Fruit fly (Drosophila melanogaster) whole organism, embryonic: ENCODE results near the gene CG12020.

Source experiments
- CG11093 ChIP-seq: fragments of 200-800 bp; sonication (Bioruptor generic); IDR thresholded peaks from 3 replicates; pipeline ENCODE4 v1.3.6; 2022; ENCODE audit warnings: missing biosample characterization, missing genetic modification characterization
- CG11247 ChIP-seq: fragments of 200-800 bp; sonication (Bioruptor generic); IDR thresholded peaks from 2 replicates; pipeline ENCODE4 v1.3.6; 2022; ENCODE audit warnings: missing biosample characterization, missing genetic modification characterization
- CG11456 ChIP-seq: fragments of 200-800 bp; sonication (Bioruptor generic); IDR thresholded peaks from 3 replicates; pipeline ENCODE4 v1.3.6; 2022; ENCODE audit warnings: missing biosample characterization, missing genetic modification characterization
- CG15479 ChIP-seq: fragments of 200-800 bp; sonication (Bioruptor generic); optimal IDR thresholded peaks from 3 replicates; lab custom pipeline; 2019; ENCODE audit warnings: missing biosample characterization, mild to moderate bottlenecking, missing genetic modification characterization, moderate library complexity
- CG6689 ChIP-seq: fragments of 200-800 bp; sonication (Bioruptor generic); IDR thresholded peaks from 2 replicates; pipeline ENCODE4 v1.3.6; 2022; ENCODE audit warnings: missing biosample characterization, missing genetic modification characterization
- CG8388 ChIP-seq: fragments of 200-800 bp; sonication (Bioruptor generic); optimal IDR thresholded peaks from 2 replicates; lab custom pipeline; 2019; ENCODE audit warnings: missing biosample characterization, mild to moderate bottlenecking, missing genetic modification characterization, moderate library complexity
- CTCF ChIP-seq: fragments of 200-800 bp; sonication (Bioruptor generic); optimal IDR thresholded peaks from 2 replicates; lab custom pipeline; 2017; ENCODE audit warnings: missing biosample characterization, mild to moderate bottlenecking, missing genetic modification characterization, moderate library complexity
- CoRest ChIP-seq: fragments of 200-800 bp; sonication (Bioruptor generic); optimal IDR thresholded peaks from 3 replicates; lab custom pipeline; 2018; ENCODE audit warnings: missing biosample characterization, mild to moderate bottlenecking, missing genetic modification characterization, moderate library complexity
- Dip2 ChIP-seq: fragments of 200-800 bp; sonication (Bioruptor generic); IDR thresholded peaks from 2 replicates; pipeline ENCODE4 v1.3.6; 2022; ENCODE audit warnings: missing biosample characterization, missing genetic modification characterization
- Drgx ChIP-seq: fragments of 200-800 bp; sonication (Bioruptor generic); IDR thresholded peaks from 2 replicates; pipeline ENCODE4 v1.3.6; 2022; ENCODE audit warnings: missing biosample characterization, missing genetic modification characterization
- Eip74EF ChIP-seq, 2 experiments: fragments of 200-800 bp in 1 of 2; fragments of >200 bp in 1 of 2; sonication (Bioruptor generic) in 1 of 2; optimal IDR thresholded peaks; 2 replicates each; lab custom pipeline; 2017 to 2019; ENCODE audit warnings: missing biosample characterization in 2 of 2, missing genetic modification characterization in 2 of 2, mild to moderate bottlenecking in 1 of 2, moderate library complexity in 1 of 2
- Ets97D ChIP-seq: fragments of 200-800 bp; sonication (Bioruptor generic); optimal IDR thresholded peaks from 3 replicates; lab custom pipeline; 2016; ENCODE audit warnings: missing biosample characterization, missing genetic modification characterization
- HLH4C ChIP-seq: fragments of 200-800 bp; sonication (Bioruptor generic); IDR thresholded peaks from 3 replicates; pipeline ENCODE4 v1.3.6; 2022; ENCODE audit warnings: missing biosample characterization, missing genetic modification characterization; ENCODE audit not compliant: partially characterized antibody
- HmgD ChIP-seq: fragments of 200-800 bp; sonication (Bioruptor generic); optimal IDR thresholded peaks from 3 replicates; lab custom pipeline; 2016; ENCODE audit warnings: missing biosample characterization, missing genetic modification characterization
- Hmr ChIP-seq: fragments of 200-800 bp; sonication (Bioruptor generic); optimal IDR thresholded peaks from 3 replicates; lab custom pipeline; 2017; ENCODE audit warnings: mild to moderate bottlenecking, missing biosample characterization, missing genetic modification reagents, missing genetic modification characterization
- Hr78 ChIP-seq, 2 experiments: fragments of 200-800 bp in 1 of 2; fragments of >200 bp in 1 of 2; sonication (Bioruptor generic) in 1 of 2; optimal IDR thresholded peaks; 2 replicates each; lab custom pipeline; 2017 to 2019; ENCODE audit warnings: missing biosample characterization in 2 of 2, missing genetic modification characterization in 2 of 2, mild to moderate bottlenecking in 1 of 2, moderate library complexity in 1 of 2
- Med ChIP-seq: fragments of 200-800 bp; sonication (Bioruptor generic); peaks from one replicate; lab custom pipeline; 2016; ENCODE audit warnings: missing biosample characterization, missing genetic modification characterization, mild to moderate bottlenecking, inconsistent platforms, moderate library complexity
- Pdp1 ChIP-seq, 2 experiments: fragments of 200-800 bp; sonication (Bioruptor generic); optimal IDR thresholded peaks; 3 replicates each; lab custom pipeline; 2016; ENCODE audit warnings: missing biosample characterization in 2 of 2, missing genetic modification characterization in 2 of 2, mild to moderate bottlenecking in 1 of 2, moderate library complexity in 1 of 2
- Poxn ChIP-seq: fragments of 200-800 bp; sonication (Bioruptor generic); IDR thresholded peaks from 2 replicates; pipeline ENCODE4 v1.3.6; 2022; ENCODE audit warnings: missing biosample characterization, missing genetic modification characterization
- Ptx1 ChIP-seq: fragments of 200-800 bp; sonication (Bioruptor generic); IDR thresholded peaks from 2 replicates; pipeline ENCODE4 v1.3.6; 2022; ENCODE audit warnings: missing biosample characterization, missing genetic modification characterization
- Taf1 ChIP-seq: fragments of 200-800 bp; sonication (Bioruptor generic); IDR thresholded peaks from 2 replicates; pipeline ENCODE4 v1.3.6; 2022; ENCODE audit warnings: missing biosample characterization, missing genetic modification characterization
- Xrp1 ChIP-seq: fragments of 200-800 bp; sonication (Bioruptor generic); IDR thresholded peaks from 2 replicates; pipeline ENCODE4 v1.3.6; 2022; ENCODE audit warnings: missing biosample characterization, missing genetic modification characterization
- al ChIP-seq: fragments of 200-800 bp; sonication (Bioruptor generic); IDR thresholded peaks from 2 replicates; pipeline ENCODE4 v1.3.6; 2022; ENCODE audit warnings: missing biosample characterization, missing genetic modification characterization
- bsh ChIP-seq, 2 experiments: fragments of 200-800 bp; sonication (Bioruptor generic); optimal IDR thresholded peaks; 2 replicates each; lab custom pipeline; 2017 to 2018; ENCODE audit warnings: mild to moderate bottlenecking in 2 of 2, missing biosample characterization in 2 of 2, missing genetic modification characterization in 2 of 2, moderate library complexity in 1 of 2
- cg ChIP-seq: fragments of 200-800 bp; sonication (Bioruptor generic); optimal IDR thresholded peaks from 3 replicates; lab custom pipeline; 2019; ENCODE audit warnings: missing biosample characterization, mild to moderate bottlenecking, missing genetic modification characterization, moderate library complexity
- chif ChIP-seq, 2 experiments: fragments of 200-800 bp; sonication (Bioruptor generic); optimal IDR thresholded peaks; 3 replicates each; lab custom pipeline; 2016; ENCODE audit warnings: missing biosample characterization in 2 of 2, missing genetic modification characterization in 2 of 2
- chinmo ChIP-seq: fragments of 200-800 bp; sonication (Bioruptor generic); IDR thresholded peaks from 4 replicates; pipeline ENCODE4 v1.3.6; 2022; ENCODE audit warnings: missing biosample characterization, missing genetic modification characterization; ENCODE audit not compliant: partially characterized antibody
- emc ChIP-seq: fragments of 200-800 bp; sonication (Bioruptor generic); optimal IDR thresholded peaks from 2 replicates; lab custom pipeline; 2016; ENCODE audit warnings: missing biosample characterization, missing genetic modification characterization
- gfzf ChIP-seq: fragments of 200-800 bp; sonication (Bioruptor generic); optimal IDR thresholded peaks from 2 replicates; lab custom pipeline; 2016; ENCODE audit warnings: missing biosample characterization, mild to moderate bottlenecking, missing genetic modification characterization, moderate library complexity
- nom ChIP-seq: fragments of 200-800 bp; sonication (Bioruptor generic); optimal IDR thresholded peaks from 2 replicates; lab custom pipeline; 2017; ENCODE audit warnings: missing biosample characterization, missing genetic modification characterization, mild to moderate bottlenecking, moderate library complexity, missing genetic modification reagents
- odd ChIP-seq: fragments of 200-800 bp; sonication (Bioruptor generic); optimal IDR thresholded peaks from 2 replicates; lab custom pipeline; 2017; ENCODE audit warnings: missing biosample characterization, mild to moderate bottlenecking, missing genetic modification characterization
- prd ChIP-seq, 3 experiments: fragments of >200 bp in 2 of 3; fragments of 200-800 bp in 1 of 3; sonication (Bioruptor generic) in 1 of 3; optimal IDR thresholded peaks in 2 of 3; IDR thresholded peaks in 1 of 3; 2 replicates in 2 of 3; 3 replicates in 1 of 3; pipeline versions ENCODE4 v1.3.6 to Lab custom; 2017 to 2022; ENCODE audit warnings: missing biosample characterization in 1 of 3, missing genetic modification characterization in 1 of 3
- slbo ChIP-seq: fragments of 200-800 bp; sonication (Bioruptor generic); IDR thresholded peaks from 2 replicates; pipeline ENCODE4 v1.3.6; 2022; ENCODE audit warnings: missing biosample characterization, missing genetic modification characterization
- tio ChIP-seq: fragments of 200-800 bp; sonication (Bioruptor generic); optimal IDR thresholded peaks from 2 replicates; lab custom pipeline; 2017; ENCODE audit warnings: missing biosample characterization, missing genetic modification characterization, inconsistent platforms
- vvl ChIP-seq: fragments of 200-800 bp; sonication (Bioruptor generic); IDR thresholded peaks from 2 replicates; pipeline ENCODE4 v1.3.6; 2022; ENCODE audit warnings: missing biosample characterization, missing genetic modification characterization
- wek ChIP-seq: fragments of 200-800 bp; sonication (Bioruptor generic); optimal IDR thresholded peaks from 3 replicates; lab custom pipeline; 2018; ENCODE audit warnings: missing biosample characterization, mild to moderate bottlenecking, missing genetic modification characterization, moderate library complexity
- yki ChIP-seq: fragments of >200 bp; optimal IDR thresholded peaks from 3 replicates; lab custom pipeline; 2018

Gene CG12020

DNA sequence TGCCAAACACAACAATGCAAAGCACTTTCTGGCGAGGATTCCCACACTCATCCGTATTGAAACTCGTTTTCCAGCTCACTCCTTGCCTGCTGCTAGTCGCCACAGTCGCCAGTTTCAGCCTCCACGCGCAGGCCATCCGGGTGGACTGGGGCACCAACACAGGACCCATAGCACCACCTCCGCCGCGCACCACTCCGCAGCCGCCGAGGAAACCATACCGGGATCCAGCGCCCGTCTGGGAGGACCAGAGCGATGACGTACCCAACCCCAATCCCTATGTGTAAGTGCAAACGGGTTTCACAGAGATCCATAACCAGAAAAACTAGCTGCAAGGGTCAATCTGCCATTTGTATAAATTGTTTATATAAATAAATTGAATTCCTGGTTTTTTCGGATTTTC, 24.0 kb downstream of the CG12020 start:
- no peak for TF ChIP-seq Eip74EF (GFP tag; optimal IDR thresholded peaks at IDR 0.05; lab: Kevin White, UChicago)
- TF ChIP-seq Hmr (GFP tag; lab: Kevin White, UChicago), result no peak
- no peak for TF ChIP-seq yki (lab: Kevin White, UChicago)
- TF ChIP-seq nom, result peak; percentile 42
- TF ChIP-seq Med (GFP tag; lab: Kevin White, UChicago), result no peak
- TF ChIP-seq Taf1 (GFP tag; lab: Robert Waterston, UW), result no peak
- no peak for TF ChIP-seq odd

DNA sequence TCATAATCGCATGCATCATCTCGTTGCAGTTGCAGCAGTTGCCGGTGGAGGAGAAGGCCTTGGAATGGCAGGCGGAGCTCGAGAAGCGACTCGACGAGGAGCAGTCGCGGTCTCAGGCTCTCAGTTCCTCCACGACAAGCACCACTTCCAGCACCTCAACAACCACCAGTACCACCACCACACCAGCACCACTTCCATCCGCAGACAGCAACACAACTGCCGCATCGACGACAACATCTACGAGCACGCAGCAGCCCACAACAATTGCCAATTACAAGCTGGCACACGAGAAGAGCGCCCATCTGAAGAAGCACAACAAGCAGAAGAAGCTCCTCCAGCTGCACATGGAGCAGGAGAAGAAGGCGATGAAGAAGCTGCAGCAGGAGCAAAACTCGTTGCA, 25.3 kb downstream of the CG12020 start:
- TF ChIP-seq nom (peak; percentile 19), HmgD (GFP tag; lab: Kevin White, UChicago) (no peak)

DNA sequence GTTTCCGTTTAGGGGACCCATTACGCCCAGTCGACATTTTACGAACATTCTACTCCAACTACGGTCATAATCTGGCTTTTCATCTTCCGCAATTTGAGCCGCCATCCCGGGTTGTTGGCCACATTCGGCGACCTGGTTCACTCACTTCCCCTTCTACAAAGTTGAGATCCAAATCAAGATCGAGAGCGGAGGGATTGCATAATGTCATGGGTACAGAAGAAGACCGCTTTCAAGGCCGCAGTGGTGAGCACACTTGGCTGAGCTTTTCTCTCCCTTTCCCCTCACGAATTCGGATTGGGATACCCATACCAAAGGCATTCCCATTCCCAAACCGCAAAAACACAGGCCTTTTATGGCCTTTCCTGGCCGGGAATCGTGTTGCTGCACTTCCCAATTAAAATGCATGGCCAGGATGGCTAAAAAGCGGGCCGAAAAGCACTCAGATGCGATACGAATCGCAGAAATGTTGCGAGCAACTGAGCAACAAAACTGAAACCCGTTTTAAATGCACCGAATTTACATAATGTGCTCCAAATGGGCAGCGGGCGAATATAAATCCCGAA, 30.8 kb downstream of the CG12020 start:
- TF ChIP-seq CG15479 (GFP tag; lab: Kevin White, UChicago), result no peak
- TF ChIP-seq Xrp1 (GFP tag; lab: Robert Waterston, UW), result no peak
- no peak for TF ChIP-seq emc (GFP tag; lab: Kevin White, UChicago)
- TF ChIP-seq wek (GFP tag; lab: Kevin White, UChicago), result no peak
- 0 out of 3 replicates have a peak, but pooled peaks have one; percentile 10 for TF ChIP-seq CG11456 (GFP tag; lab: Robert Waterston, UW)
- no peak for TF ChIP-seq Dip2 (GFP tag; lab: Robert Waterston, UW)
- TF ChIP-seq, all 482 proteins: peak for 1

DNA sequence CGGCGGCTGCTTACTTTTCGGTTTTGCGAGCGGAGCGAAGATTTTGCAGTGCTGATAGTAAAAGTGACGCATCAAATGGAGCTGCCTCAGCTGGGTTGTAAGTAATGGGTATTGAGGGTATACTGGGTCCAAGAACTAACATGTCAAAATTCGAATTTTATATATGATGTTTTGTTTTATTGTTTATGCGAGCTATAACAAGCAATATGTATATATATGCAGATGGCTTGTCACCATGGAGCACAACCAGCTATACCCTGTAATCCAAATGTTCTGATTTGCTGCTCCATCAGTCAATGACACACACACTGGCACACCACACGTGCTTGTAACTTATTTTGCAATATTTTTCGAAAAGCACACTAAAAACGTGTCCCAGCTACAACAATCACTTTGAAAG, 32.4 kb downstream of the CG12020 start:
- no peak for TF ChIP-seq HLH4C (GFP tag; lab: Robert Waterston, UW)
- no peak for TF ChIP-seq prd (optimal IDR thresholded peaks at IDR 0.05; lab: Kevin White, UChicago)
- 0 out of 3 replicates have a peak, but pooled peaks have one; percentile 10 for TF ChIP-seq prd (GFP tag; IDR thresholded peaks at IDR 0.05; lab: Robert Waterston, UW)
- TF ChIP-seq tio (GFP tag; lab: Kevin White, UChicago), result no peak
- 0 out of 2 replicates have a peak, but pooled peaks have one; percentile 18 for TF ChIP-seq al (GFP tag; lab: Robert Waterston, UW)
- TF ChIP-seq Drgx (GFP tag; lab: Robert Waterston, UW), result peak; percentile 82
- peak in 1 of 2 experiments; percentile 3 for TF ChIP-seq chif (GFP tag; optimal IDR thresholded peaks at IDR 0.05; lab: Kevin White, UChicago)
- TF ChIP-seq CG11247 (GFP tag; lab: Robert Waterston, UW), result peak; percentile 31; the same call in 1 of the 2 replicates
- TF ChIP-seq CoRest (tag; lab: Kevin White, UChicago), result no peak
- TF ChIP-seq CG11093 (GFP tag; lab: Robert Waterston, UW), result no peak
- peak; percentile 26; the same call in 1 of the 2 replicates for TF ChIP-seq slbo (GFP tag; lab: Robert Waterston, UW)
- TF ChIP-seq bsh (GFP tag; optimal IDR thresholded peaks at IDR 0.05; lab: Kevin White, UChicago), result peak in 1 of 2 experiments; percentile 75
- 0 out of 2 replicates have a peak, but pooled peaks have one; percentile 4 for TF ChIP-seq Poxn (GFP tag; lab: Robert Waterston, UW)
- peak; percentile 30; the same call in 1 of the 2 replicates for TF ChIP-seq Ptx1 (GFP tag; lab: Robert Waterston, UW)

DNA sequence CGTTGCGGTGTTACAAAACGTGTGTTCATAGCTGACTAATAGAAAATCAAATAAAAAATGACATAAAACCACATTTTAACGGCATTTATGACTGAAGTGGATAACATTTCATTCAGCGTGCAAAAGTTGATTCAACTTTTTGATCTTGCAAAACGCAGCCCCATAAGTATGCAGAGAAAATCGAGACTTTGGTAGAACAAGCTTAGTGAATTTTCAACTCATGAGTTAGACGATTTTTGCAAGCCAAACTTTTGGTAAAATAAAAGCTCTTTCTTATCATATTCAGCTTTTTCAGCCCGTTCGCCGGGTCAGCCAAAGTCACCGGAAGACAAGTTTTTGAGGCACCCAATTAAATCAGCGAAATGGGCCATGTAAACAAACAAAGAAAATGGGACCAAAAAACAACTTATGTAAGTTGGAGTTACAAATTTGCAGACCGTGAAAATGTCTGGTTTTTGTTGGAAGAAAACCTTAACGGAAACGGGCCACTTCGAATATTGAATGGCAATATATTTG, 34.7 kb downstream of the CG12020 start, which contains the start of gene Cpr62Ba:
Gene Cpr62Ba (minus strand): TSS at position 31 of the 516 bp plus-strand sequence.
- TF ChIP-seq cg, result no peak
- TF ChIP-seq CTCF (GFP tag; lab: Kevin White, UChicago), result peak; percentile 18
- TF ChIP-seq vvl, result peak; percentile 33; the same call in 1 of the 2 replicates
- peak; percentile 33 for TF ChIP-seq Ets97D
- TF ChIP-seq CG8388 (GFP tag; lab: Kevin White, UChicago), result no peak
- 0 out of 4 replicates have a peak, but pooled peaks have one; percentile 37 for TF ChIP-seq chinmo (GFP tag; lab: Robert Waterston, UW)
- peak in 1 of 2 experiments; percentile 76 for TF ChIP-seq Eip74EF (GFP tag; optimal IDR thresholded peaks at IDR 0.05; lab: Kevin White, UChicago)
- peak in 1 of 2 experiments; percentile 33 for TF ChIP-seq Pdp1 (GFP tag; optimal IDR thresholded peaks at IDR 0.05; lab: Kevin White, UChicago)
- TF ChIP-seq Hr78 (GFP tag; optimal IDR thresholded peaks at IDR 0.05; lab: Kevin White, UChicago), result peak in 1 of 2 experiments; percentile 84
- no peak for TF ChIP-seq CG6689 (GFP tag; lab: Robert Waterston, UW)
- TF ChIP-seq gfzf (GFP tag; lab: Kevin White, UChicago), result peak; percentile 62
